Worm (Caenorhabditis elegans) whole organism, mixed stage, embryonic: ENCODE measurements around the gene glr-5.

ENCODE experiments used
- blmp-1 ChIP-seq: fragments of 150-350 bp; optimal IDR thresholded peaks from 2 replicates; lab custom pipeline; 2014; ENCODE audit warnings: missing biosample characterization, missing genetic modification characterization
- elt-1 ChIP-seq: sonication (generic microtip); optimal IDR thresholded peaks from 2 replicates; lab custom pipeline; 2017; ENCODE audit warnings: missing genetic modification characterization, mild to moderate bottlenecking, missing compliant biosample characterization, antibody characterized with exemption, moderate library complexity, borderline replicate concordance; ENCODE audit not compliant: insufficient read depth
- ham-2 ChIP-seq: fragments of 200-800 bp; sonication (Bioruptor generic); optimal IDR thresholded peaks from 2 replicates; lab custom pipeline; 2018; ENCODE audit warnings: mild to moderate bottlenecking, missing genetic modification characterization, missing compliant biosample characterization
- lsy-2 ChIP-seq: fragments of 150-350 bp; optimal IDR thresholded peaks from 2 replicates; lab custom pipeline; 2014; ENCODE audit warnings: missing biosample characterization, missing genetic modification characterization
- mls-2 ChIP-seq: sonication (generic microtip); optimal IDR thresholded peaks from 2 replicates; lab custom pipeline; 2016; ENCODE audit warnings: mild to moderate bottlenecking, missing genetic modification characterization, moderate library complexity, missing compliant biosample characterization
- snpc-4 ChIP-seq: fragments of 150-350 bp; optimal IDR thresholded peaks from 2 replicates; lab custom pipeline; 2014; ENCODE audit warnings: missing biosample characterization, missing genetic modification characterization
- sptf-1 ChIP-seq: sonication (generic microtip); optimal IDR thresholded peaks from 2 replicates; lab custom pipeline; 2017; ENCODE audit warnings: mild to moderate bottlenecking, missing genetic modification characterization, moderate library complexity, missing compliant biosample characterization
- unc-39 ChIP-seq: fragments of 150-350 bp; optimal IDR thresholded peaks from 2 replicates; lab custom pipeline; 2014; ENCODE audit warnings: missing biosample characterization, missing genetic modification characterization
- unc-62 ChIP-seq: fragments of 150-350 bp; optimal IDR thresholded peaks from 2 replicates; lab custom pipeline; 2014; ENCODE audit warnings: missing biosample characterization, missing genetic modification reagents, missing genetic modification characterization

ce11 chrV:8767041-8767440 lies 50.7 kb downstream of the glr-5 start:
- TF ChIP-seq lsy-2 (tag; lab: Kevin White, UChicago) (no peak), ham-2 (GFP tag; lab: Kevin White, UChicago) (no peak), unc-62 (GFP tag; lab: Kevin White, UChicago) (no peak), blmp-1 (tag; lab: Kevin White, UChicago) (no peak), snpc-4 (tag; lab: Kevin White, UChicago) (no peak), mls-2 (tag; lab: Kevin White, UChicago) (no peak), unc-39 (tag; lab: Kevin White, UChicago) (no peak), elt-1 (no peak), sptf-1 (no peak)
